Worm (Caenorhabditis elegans) whole organism, L1 larva: ENCODE results near the gene acl-3.

Experiments used
- aha-1 ChIP-seq: fragments of 150-350 bp; optimal IDR thresholded peaks from 2 replicates; lab custom pipeline; 2014; ENCODE audit warnings: missing biosample characterization, missing genetic modification characterization
- alr-1 ChIP-seq: fragments of 200-800 bp; sonication (Bioruptor generic); optimal IDR thresholded peaks from 2 replicates; lab custom pipeline; 2018; ENCODE audit warnings: borderline replicate concordance, mild to moderate bottlenecking, missing genetic modification characterization, missing compliant biosample characterization
- ama-1 ChIP-seq: fragments of 150-350 bp; optimal IDR thresholded peaks from 2 replicates; lab custom pipeline; 2014
- ceh-8 ChIP-seq: fragments of 200-800 bp; sonication (Bioruptor generic); optimal IDR thresholded peaks from 2 replicates; lab custom pipeline; 2018; ENCODE audit warnings: mild to moderate bottlenecking, missing genetic modification characterization, moderate library complexity, missing compliant biosample characterization
- ceh-82 ChIP-seq, 3 experiments: fragments of 150-350 bp in 1 of 3; sonication (generic microtip) in 2 of 3; optimal IDR thresholded peaks; 2 replicates each; lab custom pipeline; 2014 to 2017; ENCODE audit warnings: missing biosample characterization in 3 of 3, missing genetic modification characterization in 3 of 3
- ceh-90 ChIP-seq: sonication (generic microtip); optimal IDR thresholded peaks from 2 replicates; lab custom pipeline; 2016; ENCODE audit warnings: missing genetic modification characterization, missing compliant biosample characterization
- ces-1 ChIP-seq: fragments of 150-350 bp; optimal IDR thresholded peaks from 2 replicates; lab custom pipeline; 2014; ENCODE audit warnings: missing biosample characterization, missing genetic modification reagents, missing genetic modification characterization
- dpl-1 ChIP-seq, 3 experiments: fragments of 150-350 bp in 2 of 3; sonication (generic microtip) in 1 of 3; optimal IDR thresholded peaks; 2 replicates each; lab custom pipeline; 2014 to 2017; ENCODE audit warnings: missing biosample characterization in 3 of 3, missing genetic modification characterization in 3 of 3, missing genetic modification reagents in 3 of 3
- efl-1 ChIP-seq, 4 experiments: fragments of 150-350 bp; optimal IDR thresholded peaks in 3 of 4; peaks in 1 of 4; 1 replicate in 1 of 4; 2 replicates in 3 of 4; lab custom pipeline; 2014; ENCODE audit warnings: missing biosample characterization in 2 of 4, missing genetic modification characterization in 2 of 4, missing genetic modification reagents in 2 of 4
- egl-13 ChIP-seq: sonication (generic microtip); optimal IDR thresholded peaks from 2 replicates; lab custom pipeline; 2016; ENCODE audit warnings: missing genotype, missing genetic modification reagents, missing genetic modification characterization, missing compliant biosample characterization
- elt-3 ChIP-seq, 6 experiments: fragments of 150-350 bp in 1 of 6; sonication (generic microtip); optimal IDR thresholded peaks; 2 replicates each; lab custom pipeline; 2017 to 2018; ENCODE audit warnings: missing biosample characterization in 6 of 6, missing genetic modification characterization in 6 of 6, inconsistent platforms in 1 of 6
- fkh-4 ChIP-seq: sonication (generic microtip); optimal IDR thresholded peaks from 2 replicates; lab custom pipeline; 2016; ENCODE audit warnings: missing compliant biosample characterization, missing genetic modification characterization, borderline replicate concordance
- fkh-8 ChIP-seq: sonication (generic microtip); optimal IDR thresholded peaks from 2 replicates; lab custom pipeline; 2016; ENCODE audit warnings: mild to moderate bottlenecking, missing genetic modification characterization, missing compliant biosample characterization
- fos-1 ChIP-seq: fragments of 150-350 bp; optimal IDR thresholded peaks from 2 replicates; lab custom pipeline; 2014; ENCODE audit warnings: missing biosample characterization, missing genetic modification characterization
- hlh-17 ChIP-seq: fragments of 200-800 bp; sonication (Bioruptor generic); optimal IDR thresholded peaks from 2 replicates; lab custom pipeline; 2018; ENCODE audit warnings: missing genetic modification characterization, mild to moderate bottlenecking, missing compliant biosample characterization, moderate library complexity, borderline replicate concordance
- isw-1 ChIP-seq: fragments of 200-800 bp; sonication (Bioruptor generic); IDR thresholded peaks from 2 replicates; pipeline ENCODE4 v1.3.6; 2022; ENCODE audit warnings: missing genetic modification characterization, missing compliant biosample characterization
- jun-1 ChIP-seq: fragments of 150-350 bp; optimal IDR thresholded peaks from 2 replicates; lab custom pipeline; 2014; ENCODE audit warnings: missing biosample characterization, missing genetic modification reagents, missing genetic modification characterization
- lin-13 ChIP-seq: fragments of 150-350 bp; optimal IDR thresholded peaks from 2 replicates; lab custom pipeline; 2014; ENCODE audit warnings: missing biosample characterization, missing genetic modification reagents, missing genetic modification characterization
- lin-35 ChIP-seq, 2 experiments: fragments of 150-350 bp; optimal IDR thresholded peaks; 2 replicates each; lab custom pipeline; 2014; ENCODE audit warnings: missing biosample characterization in 2 of 2, missing genetic modification characterization in 2 of 2, missing genetic modification reagents in 2 of 2
- lsy-2 ChIP-seq, 2 experiments: fragments of 150-350 bp; optimal IDR thresholded peaks; 2 replicates each; lab custom pipeline; 2014; ENCODE audit warnings: missing biosample characterization in 2 of 2, missing genetic modification characterization in 2 of 2
- mab-9 ChIP-seq: fragments of 200-800 bp; sonication (Bioruptor generic); IDR thresholded peaks from 2 replicates; pipeline ENCODE4 v1.3.6; 2022; ENCODE audit warnings: missing genetic modification reagents, missing genetic modification characterization, missing compliant biosample characterization
- nhr-12 ChIP-seq: sonication (generic microtip); optimal IDR thresholded peaks from 2 replicates; lab custom pipeline; 2017; ENCODE audit warnings: missing biosample characterization, missing genetic modification characterization
- nhr-19 ChIP-seq: fragments of 200-800 bp; sonication (Bioruptor generic); conservative IDR thresholded peaks from 2 replicates; pipeline ENCODE4 v1.3.6; 2022; ENCODE audit warnings: missing genetic modification characterization, missing compliant biosample characterization
- nhr-20 ChIP-seq: sonication (generic microtip); optimal IDR thresholded peaks from 2 replicates; lab custom pipeline; 2016; ENCODE audit warnings: mild to moderate bottlenecking, missing genetic modification characterization, missing compliant biosample characterization
- nhr-237 ChIP-seq: fragments of 150-350 bp; optimal IDR thresholded peaks from 2 replicates; lab custom pipeline; 2014; ENCODE audit warnings: missing biosample characterization, missing genetic modification characterization
- nhr-28 ChIP-seq: fragments of 150-350 bp; optimal IDR thresholded peaks from 2 replicates; lab custom pipeline; 2014; ENCODE audit warnings: missing biosample characterization, missing genetic modification characterization
- nhr-47 ChIP-seq: sonication (generic microtip); optimal IDR thresholded peaks from 2 replicates; lab custom pipeline; 2016; ENCODE audit warnings: mild to moderate bottlenecking, missing genetic modification characterization, moderate library complexity, missing compliant biosample characterization
- nhr-71 ChIP-seq: sonication (generic microtip); optimal IDR thresholded peaks from 2 replicates; lab custom pipeline; 2016; ENCODE audit warnings: mild to moderate bottlenecking, missing genetic modification characterization, moderate library complexity, missing compliant biosample characterization
- nhr-76 ChIP-seq: sonication (generic microtip); optimal IDR thresholded peaks from 2 replicates; lab custom pipeline; 2017; ENCODE audit warnings: missing biosample characterization, missing genetic modification characterization
- nhr-77 ChIP-seq: fragments of 150-350 bp; optimal IDR thresholded peaks from 2 replicates; lab custom pipeline; 2014; ENCODE audit warnings: missing biosample characterization, missing genetic modification characterization
- nhr-85 ChIP-seq: sonication (generic microtip); peaks from one replicate; lab custom pipeline; 2016; ENCODE audit warnings: missing genetic modification characterization, inconsistent platforms, missing compliant biosample characterization
- nhr-90 ChIP-seq: sonication (generic microtip); optimal IDR thresholded peaks from 2 replicates; lab custom pipeline; 2016; ENCODE audit warnings: mild to moderate bottlenecking, missing genetic modification characterization, missing compliant biosample characterization; ENCODE audit not compliant: poor library complexity
- pag-3 ChIP-seq: sonication (generic microtip); optimal IDR thresholded peaks from 2 replicates; lab custom pipeline; 2017; ENCODE audit warnings: missing genetic modification characterization, mild to moderate bottlenecking, missing compliant biosample characterization, antibody characterized with exemption, borderline replicate concordance; ENCODE audit not compliant: insufficient read depth
- pax-3 ChIP-seq: fragments of 200-800 bp; sonication (Bioruptor generic); optimal IDR thresholded peaks from 2 replicates; lab custom pipeline; 2018; ENCODE audit warnings: mild to moderate bottlenecking, missing genetic modification characterization, moderate library complexity, missing compliant biosample characterization
- pqm-1 ChIP-seq: sonication (generic microtip); optimal IDR thresholded peaks from 3 replicates; lab custom pipeline; 2017; ENCODE audit warnings: missing biosample characterization, missing genetic modification characterization
- skn-1 ChIP-seq: fragments of 150-350 bp; optimal IDR thresholded peaks from 2 replicates; lab custom pipeline; 2014; ENCODE audit warnings: missing biosample characterization, missing genetic modification characterization
- snu-23 ChIP-seq: sonication (generic microtip); optimal IDR thresholded peaks from 2 replicates; lab custom pipeline; 2016; ENCODE audit warnings: missing genetic modification characterization, missing compliant biosample characterization
- sptf-1 ChIP-seq: fragments of 150-350 bp; optimal IDR thresholded peaks from 2 replicates; lab custom pipeline; 2014; ENCODE audit warnings: missing biosample characterization, missing genetic modification characterization
- sup-37 ChIP-seq: fragments of 200-800 bp; sonication (Bioruptor generic); optimal IDR thresholded peaks from 2 replicates; lab custom pipeline; 2018; ENCODE audit warnings: mild to moderate bottlenecking, missing genetic modification characterization, missing compliant biosample characterization
- tbx-2 ChIP-seq: sonication (generic microtip); optimal IDR thresholded peaks from 2 replicates; lab custom pipeline; 2016; ENCODE audit warnings: missing genetic modification characterization, missing compliant biosample characterization
- tlp-1 ChIP-seq: fragments of 150-350 bp; optimal IDR thresholded peaks from 2 replicates; lab custom pipeline; 2014; ENCODE audit warnings: missing biosample characterization, missing genetic modification characterization
- unc-62 ChIP-seq: fragments of 150-350 bp; optimal IDR thresholded peaks from 2 replicates; lab custom pipeline; 2014; ENCODE audit warnings: missing biosample characterization, missing genetic modification reagents, missing genetic modification characterization
- unc-86 ChIP-seq: sonication (generic microtip); optimal IDR thresholded peaks from 2 replicates; lab custom pipeline; 2016; ENCODE audit warnings: missing genetic modification characterization, missing compliant biosample characterization
- zag-1 ChIP-seq: fragments of 150-350 bp; optimal IDR thresholded peaks from 2 replicates; lab custom pipeline; 2014; ENCODE audit warnings: missing biosample characterization, missing genetic modification characterization
- zip-4 ChIP-seq: fragments of 200-800 bp; sonication (Bioruptor generic); optimal IDR thresholded peaks from 2 replicates; lab custom pipeline; 2018; ENCODE audit warnings: mild to moderate bottlenecking, missing genetic modification characterization, moderate library complexity, missing compliant biosample characterization

acl-3 gene

ce11 chrIV:11604909-11605308, 46.9 kb downstream of the acl-3 start, which contains the start of the genes ragc-1 and Y24F12A.1 (continued):
- TF ChIP-seq lin-13, result no peak
- TF ChIP-seq ceh-8 (GFP tag; lab: Kevin White, UChicago), result no peak
- no peak for TF ChIP-seq alr-1 (tag; lab: Kevin White, UChicago)
- peak in 1 of 6 experiments; percentile 66 for TF ChIP-seq elt-3 (tag; optimal IDR thresholded peaks at IDR 0.05; lab: Kevin White, UChicago)
- no peak for TF ChIP-seq ceh-90 (tag; lab: Kevin White, UChicago)
- peak; percentile 28 to 64 (median 44) for TF ChIP-seq dpl-1 (GFP tag; optimal IDR thresholded peaks at IDR 0.05; lab: Kevin White, UChicago)
- peak; percentile 51 for TF ChIP-seq nhr-90 (tag; lab: Kevin White, UChicago)
- TF ChIP-seq nhr-28 (tag; lab: Kevin White, UChicago), result no peak
- TF ChIP-seq fkh-4 (tag; lab: Kevin White, UChicago), result no peak
- TF ChIP-seq nhr-85 (tag; lab: Kevin White, UChicago), result no peak
- TF ChIP-seq tbx-2, result peak; percentile 24
- no peak for TF ChIP-seq jun-1
- TF ChIP-seq nhr-19, result peak; percentile 30
- peak; percentile 41 for TF ChIP-seq nhr-47
- no peak for TF ChIP-seq hlh-17 (GFP tag; lab: Kevin White, UChicago)
- TF ChIP-seq fkh-8 (tag; lab: Kevin White, UChicago), result peak; percentile 22
- peak; percentile 52 for TF ChIP-seq nhr-71 (tag; lab: Kevin White, UChicago)
- peak; percentile 41 for TF ChIP-seq snu-23 (GFP tag; lab: Kevin White, UChicago)
- TF ChIP-seq egl-13, result no peak
- no peak for TF ChIP-seq fos-1 (tag; lab: Kevin White, UChicago)
- TF ChIP-seq nhr-237 (tag; lab: Kevin White, UChicago), result no peak
- no peak for TF ChIP-seq pag-3 (tag; lab: Kevin White, UChicago)
- no peak for TF ChIP-seq nhr-12 (tag; lab: Kevin White, UChicago)
- no peak for TF ChIP-seq pqm-1 (tag; lab: Kevin White, UChicago)
- TF ChIP-seq lin-35 (GFP tag; optimal IDR thresholded peaks at IDR 0.05; lab: Kevin White, UChicago), result peak; percentile 29 to 61
- TF ChIP-seq skn-1, result peak; percentile 54
- no peak for TF ChIP-seq unc-62
- no peak for TF ChIP-seq isw-1 (GFP tag; lab: Robert Waterston, UW)
- no peak for TF ChIP-seq sup-37 (GFP tag; lab: Kevin White, UChicago)
- TF ChIP-seq nhr-20 (tag; lab: Kevin White, UChicago), result peak; percentile 47
- no peak for TF ChIP-seq ama-1 (lab: Kevin White, UChicago)
- TF ChIP-seq pax-3 (tag; lab: Kevin White, UChicago), result no peak

DNA sequence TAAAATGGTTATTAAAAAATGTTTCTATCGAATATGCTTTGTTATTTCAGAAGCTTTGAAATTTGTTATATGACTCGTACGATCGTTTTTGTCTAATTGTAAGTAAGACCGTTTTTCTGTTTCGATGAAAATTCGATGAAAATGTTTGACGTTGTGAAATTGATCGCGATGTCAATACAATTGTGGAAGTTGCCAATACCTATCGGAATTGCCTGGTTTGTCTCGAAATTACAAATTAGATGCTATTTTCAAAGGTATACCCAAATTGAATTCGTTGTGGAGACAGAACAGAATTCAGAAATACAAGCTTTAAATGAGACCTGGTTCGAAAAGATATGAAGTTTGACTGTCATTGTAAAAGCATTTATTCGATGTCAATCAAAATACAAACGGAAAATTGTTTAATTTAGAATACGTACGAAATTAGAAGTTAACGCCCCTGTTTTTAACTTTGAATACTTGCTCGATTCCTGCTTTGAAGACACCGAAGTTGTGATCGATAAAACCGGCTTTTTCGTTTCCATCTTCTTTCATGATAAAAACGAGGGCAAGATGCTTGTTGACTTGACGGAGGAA, 48.5 kb downstream of the acl-3 start:
- TF ChIP-seq nhr-237 (tag; lab: Kevin White, UChicago) (no peak), ces-1 (no peak), unc-86 (tag; lab: Kevin White, UChicago) (no peak), tlp-1 (no peak), mab-9 (GFP tag; lab: Robert Waterston, UW) (no peak), jun-1 (no peak), aha-1 (tag; lab: Kevin White, UChicago) (no peak), nhr-85 (tag; lab: Kevin White, UChicago) (peak; percentile 1), nhr-77 (tag; lab: Kevin White, UChicago) (no peak), nhr-12 (tag; lab: Kevin White, UChicago) (no peak), ama-1 (lab: Kevin White, UChicago) (peak; percentile 13), nhr-76 (tag; lab: Kevin White, UChicago) (no peak), zip-4 (GFP tag; lab: Kevin White, UChicago) (no peak), ceh-82 (tag; optimal IDR thresholded peaks at IDR 0.05; lab: Kevin White, UChicago) (no peak), elt-3 (tag; optimal IDR thresholded peaks at IDR 0.05; lab: Kevin White, UChicago) (no peak), ceh-8 (GFP tag; lab: Kevin White, UChicago) (no peak), fkh-4 (tag; lab: Kevin White, UChicago) (no peak), hlh-17 (GFP tag; lab: Kevin White, UChicago) (no peak), nhr-20 (tag; lab: Kevin White, UChicago) (no peak), efl-1 (optimal IDR thresholded peaks at IDR 0.05; lab: Kevin White, UChicago) (no peak), efl-1 (GFP tag; optimal IDR thresholded peaks at IDR 0.05 in 1 of 2; lab: Kevin White, UChicago) (no peak), sptf-1 (tag; lab: Kevin White, UChicago) (no peak), lsy-2 (tag; optimal IDR thresholded peaks at IDR 0.05; lab: Kevin White, UChicago) (peak in 1 of 2 experiments; percentile 22), lin-35 (GFP tag; optimal IDR thresholded peaks at IDR 0.05; lab: Kevin White, UChicago) (no peak), zag-1 (tag; lab: Kevin White, UChicago) (no peak)
